Fruit fly (Drosophila melanogaster): ENCODE data around the gene SclB.

Gene SclB

DNA sequence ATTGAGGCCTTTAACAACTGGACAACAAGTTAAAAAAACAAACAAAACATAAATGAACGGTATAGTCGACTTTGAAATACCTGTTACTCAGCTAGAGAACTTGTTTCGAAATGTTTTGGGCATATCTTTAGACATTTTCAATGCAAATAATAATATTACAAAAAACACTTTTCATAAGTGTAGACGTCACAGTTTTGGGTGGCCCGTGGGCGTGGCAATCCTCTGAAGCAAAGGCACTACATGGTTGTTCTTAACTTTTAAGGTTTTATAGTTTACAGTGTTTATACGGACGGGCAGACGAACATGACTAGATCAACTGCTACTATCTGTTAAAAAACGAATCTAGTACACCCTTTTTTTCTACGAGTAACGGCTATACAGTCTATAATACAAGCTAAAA is 4.7 kb downstream of the SclB start:
- TF ChIP-seq Dll (optimal IDR thresholded peaks at IDR 0.05) (no peak), pan (optimal IDR thresholded peaks at IDR 0.05) (peak; percentile 66)

DNA sequence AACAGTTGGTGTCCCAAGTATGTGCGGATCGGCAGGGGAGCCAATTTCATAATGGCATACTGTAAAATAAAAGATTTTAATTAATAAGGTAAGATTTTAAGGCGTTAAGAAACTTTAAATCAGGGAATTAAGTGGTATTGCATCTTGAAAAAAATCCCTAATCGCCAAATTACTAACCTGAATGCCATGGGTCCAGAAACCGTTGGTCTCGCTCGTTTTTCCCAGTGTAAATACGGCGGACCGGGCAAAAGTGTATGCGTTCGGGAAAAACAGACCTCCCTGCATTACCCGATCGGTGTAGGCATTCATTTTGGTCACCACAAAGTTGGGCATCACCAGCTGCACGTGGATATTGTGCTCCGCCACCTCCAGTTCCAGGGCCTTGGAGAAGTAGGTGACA is 5.6 kb downstream of the SclB start:
- TF ChIP-seq psq (optimal IDR thresholded peaks at IDR 0.05): no peak
- TF ChIP-seq pan (optimal IDR thresholded peaks at IDR 0.05): no peak
- TF ChIP-seq CG8478 (optimal IDR thresholded peaks at IDR 0.05): no peak
- TF ChIP-seq EcR (GFP tag; optimal IDR thresholded peaks at IDR 0.05): no peak
- TF ChIP-seq usp (GFP tag; optimal IDR thresholded peaks at IDR 0.05): no peak
- TF ChIP-seq Dll (optimal IDR thresholded peaks at IDR 0.05): no peak

DNA sequence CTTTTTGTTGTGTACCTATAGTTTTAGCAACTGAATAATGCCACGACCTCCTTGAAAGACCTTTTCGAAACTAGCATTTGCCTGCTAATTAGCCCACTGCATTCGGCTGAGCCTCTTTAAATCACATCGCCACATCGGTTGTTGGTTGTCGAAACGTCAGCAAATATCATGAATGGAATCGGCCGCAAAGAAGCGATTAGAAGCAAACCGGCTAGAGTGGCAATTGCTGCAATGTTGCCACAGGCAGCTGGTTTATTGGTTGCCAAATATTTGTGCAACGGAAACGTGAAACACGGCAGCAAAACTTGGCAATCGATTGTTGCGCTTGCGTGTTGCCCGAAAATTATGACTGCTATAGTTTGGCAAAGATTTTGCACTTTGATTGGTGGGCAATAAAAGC is 7.4 kb downstream of the SclB start:
- TF ChIP-seq CG8478 (optimal IDR thresholded peaks at IDR 0.05) (no peak), psq (optimal IDR thresholded peaks at IDR 0.05) (no peak), pan (optimal IDR thresholded peaks at IDR 0.05) (no peak), usp (GFP tag; optimal IDR thresholded peaks at IDR 0.05) (no peak), Dll (optimal IDR thresholded peaks at IDR 0.05) (no peak), EcR (GFP tag; optimal IDR thresholded peaks at IDR 0.05) (no peak)

DNA sequence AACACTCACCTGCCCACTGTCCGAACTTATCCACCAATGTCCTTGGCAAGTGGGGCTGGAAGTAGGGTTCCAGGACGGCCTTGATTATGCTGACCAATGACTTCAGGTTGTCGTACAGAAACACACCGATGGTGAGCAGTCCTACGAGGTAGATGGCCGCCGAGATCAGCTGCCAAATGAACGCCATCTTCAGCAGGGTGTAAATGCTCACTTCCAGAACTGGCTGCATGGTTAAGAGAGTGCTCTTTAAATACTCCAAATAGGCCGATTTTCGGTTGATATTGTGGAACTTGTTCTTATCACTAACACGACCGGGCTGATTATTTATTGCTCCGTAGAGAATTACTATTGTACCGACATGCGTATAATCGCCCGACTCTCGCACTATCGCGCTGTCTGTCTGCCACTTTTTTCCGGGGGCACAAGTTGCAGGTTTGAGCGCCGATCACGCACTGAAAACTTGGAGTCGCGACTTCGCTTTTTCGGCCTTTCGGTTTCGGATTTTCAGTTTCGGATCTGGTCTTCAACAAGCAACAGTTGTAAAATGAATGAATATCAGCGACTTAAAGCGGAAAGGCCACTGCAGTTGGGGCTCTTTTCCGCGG is 9.1 kb downstream of the SclB start:
- TF ChIP-seq Dll (optimal IDR thresholded peaks at IDR 0.05): no peak
- TF ChIP-seq usp (GFP tag; optimal IDR thresholded peaks at IDR 0.05): no peak
- TF ChIP-seq CG8478 (optimal IDR thresholded peaks at IDR 0.05): no peak
- TF ChIP-seq psq (optimal IDR thresholded peaks at IDR 0.05): no peak
- no peak for TF ChIP-seq pan (optimal IDR thresholded peaks at IDR 0.05)
- no peak for TF ChIP-seq EcR (GFP tag; optimal IDR thresholded peaks at IDR 0.05)

DNA sequence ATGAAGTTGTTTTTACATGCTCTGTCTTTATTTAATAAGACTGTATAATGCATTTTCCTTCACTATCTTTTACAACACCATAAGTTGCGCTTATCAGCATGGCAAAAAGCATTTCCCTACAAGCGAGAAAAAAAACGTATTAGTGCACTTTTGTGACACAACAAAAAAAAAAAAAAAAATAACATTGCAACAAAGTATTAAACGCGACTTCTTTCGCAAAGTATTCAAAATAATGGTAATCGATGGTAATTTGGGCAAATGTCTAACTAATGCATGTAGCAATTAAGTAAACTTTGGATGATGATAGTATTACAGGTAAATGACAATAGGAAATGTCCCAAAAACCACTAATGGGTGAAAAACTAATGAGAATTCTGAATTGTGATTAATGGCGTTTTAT is 10.2 kb downstream of the SclB start:
- TF ChIP-seq usp (GFP tag; optimal IDR thresholded peaks at IDR 0.05) (no peak), EcR (GFP tag; optimal IDR thresholded peaks at IDR 0.05) (no peak), Dll (optimal IDR thresholded peaks at IDR 0.05) (no peak), psq (optimal IDR thresholded peaks at IDR 0.05) (no peak), CG8478 (optimal IDR thresholded peaks at IDR 0.05) (no peak), pan (optimal IDR thresholded peaks at IDR 0.05) (no peak)

DNA sequence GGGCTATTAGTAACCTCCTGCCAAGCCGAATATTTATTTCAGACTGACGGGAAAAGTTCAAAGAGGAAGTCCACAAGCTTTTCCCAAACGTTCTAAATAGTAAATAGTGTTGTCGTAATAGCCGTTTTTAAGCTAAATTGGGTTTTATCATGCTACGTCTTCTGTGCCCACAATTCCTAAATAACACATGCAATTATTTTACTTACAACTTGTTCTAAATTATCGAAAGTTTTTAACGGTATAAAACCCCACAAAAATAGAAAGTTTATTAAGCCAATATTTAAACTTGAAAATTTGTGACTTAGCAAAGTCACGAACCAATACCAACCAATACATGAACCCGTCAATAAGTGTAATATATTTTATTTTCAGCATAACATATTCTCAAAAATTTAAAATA is 10.9 kb downstream of the SclB start, which contains the start of gene CG13284:
Gene CG13284, minus strand, starts transcription at position 47 of the 400 bp plus-strand sequence.
- TF ChIP-seq psq (optimal IDR thresholded peaks at IDR 0.05) (no peak), EcR (GFP tag; optimal IDR thresholded peaks at IDR 0.05) (no peak), CG8478 (optimal IDR thresholded peaks at IDR 0.05) (no peak), usp (GFP tag; optimal IDR thresholded peaks at IDR 0.05) (no peak), pan (optimal IDR thresholded peaks at IDR 0.05) (no peak), Dll (optimal IDR thresholded peaks at IDR 0.05) (no peak)

DNA sequence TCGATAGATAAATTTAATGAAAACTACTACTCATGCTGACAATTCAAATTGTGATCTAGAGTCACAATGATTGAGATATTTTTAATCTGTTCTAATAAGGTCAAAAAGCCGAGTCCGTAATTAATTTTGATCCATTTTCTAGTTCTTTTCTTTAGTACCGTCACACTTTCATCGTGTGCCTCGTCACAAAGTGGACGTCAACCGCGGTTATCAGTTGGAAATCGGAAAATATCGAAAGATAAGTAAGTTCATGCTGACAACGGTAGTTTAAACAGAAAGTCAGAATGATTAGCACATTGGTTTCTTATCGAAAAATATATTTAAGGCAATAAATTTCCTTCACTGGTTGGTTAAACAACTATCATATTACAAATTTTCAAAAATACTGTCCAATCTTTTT is 12.7 kb downstream of the SclB start:
- TF ChIP-seq psq (optimal IDR thresholded peaks at IDR 0.05) (no peak), CG8478 (optimal IDR thresholded peaks at IDR 0.05) (no peak), Dll (optimal IDR thresholded peaks at IDR 0.05) (no peak), pan (optimal IDR thresholded peaks at IDR 0.05) (no peak), EcR (GFP tag; optimal IDR thresholded peaks at IDR 0.05) (no peak), usp (GFP tag; optimal IDR thresholded peaks at IDR 0.05) (no peak)

DNA sequence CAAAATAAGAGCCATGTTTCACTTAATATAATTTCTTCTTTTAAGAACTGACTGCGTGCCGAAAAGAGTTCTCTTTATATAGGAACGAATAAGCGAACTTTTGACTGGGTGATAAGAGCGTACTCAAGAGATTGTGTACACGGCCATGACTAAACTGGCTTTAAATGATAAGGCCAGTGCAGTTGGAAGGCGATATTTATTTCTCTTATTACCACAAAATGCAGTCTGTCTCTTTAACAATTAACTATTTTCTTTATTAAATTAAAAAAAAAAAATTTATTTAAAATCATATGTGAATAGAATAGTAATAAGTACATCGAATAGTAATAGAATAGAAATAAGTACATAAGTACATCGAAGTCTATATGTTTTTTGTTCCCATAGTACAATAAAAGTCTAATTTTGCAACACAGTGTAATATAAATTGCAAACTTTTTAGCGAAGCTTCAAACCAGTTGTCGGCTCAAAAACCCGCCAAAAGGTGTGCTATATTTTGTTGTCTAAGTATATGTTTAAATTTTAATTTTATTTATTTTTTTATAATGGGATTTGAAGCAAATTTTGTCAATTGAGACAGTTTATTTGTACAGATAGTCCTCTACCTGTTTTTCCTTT is 14.7 kb downstream of the SclB start, which contains the start of gene CG31810:
Gene CG31810, minus strand, starts transcription at position 51 of the 615 bp plus-strand sequence.
- no peak for TF ChIP-seq CG8478 (optimal IDR thresholded peaks at IDR 0.05)
- no peak for TF ChIP-seq Dll (optimal IDR thresholded peaks at IDR 0.05)
- no peak for TF ChIP-seq psq (optimal IDR thresholded peaks at IDR 0.05)
- TF ChIP-seq pan (optimal IDR thresholded peaks at IDR 0.05): no peak
- no peak for TF ChIP-seq usp (GFP tag; optimal IDR thresholded peaks at IDR 0.05)
- no peak for TF ChIP-seq EcR (GFP tag; optimal IDR thresholded peaks at IDR 0.05)

DNA sequence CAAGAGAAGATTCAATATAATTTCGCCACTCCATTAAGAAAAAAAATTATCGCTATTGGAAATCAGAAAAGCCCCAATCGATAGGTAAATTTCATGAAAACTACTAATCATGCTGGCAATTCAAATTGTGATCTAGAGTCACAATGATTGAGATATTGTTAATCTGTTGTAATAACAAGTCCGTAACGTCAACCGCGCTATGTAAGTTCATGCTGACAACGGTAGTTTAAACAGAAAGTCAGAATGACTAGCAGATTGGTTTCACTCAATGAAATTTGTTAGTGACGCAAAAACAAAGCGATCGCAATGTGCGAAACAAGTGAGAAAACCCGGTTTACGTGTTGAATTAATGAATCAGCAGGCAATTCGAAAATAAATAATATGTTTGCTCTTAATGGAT is 19.4 kb downstream of the SclB start:
- TF ChIP-seq pan (optimal IDR thresholded peaks at IDR 0.05) (no peak), EcR (GFP tag; optimal IDR thresholded peaks at IDR 0.05) (no peak), CG8478 (optimal IDR thresholded peaks at IDR 0.05) (no peak), Dll (optimal IDR thresholded peaks at IDR 0.05) (no peak), usp (GFP tag; optimal IDR thresholded peaks at IDR 0.05) (no peak), psq (optimal IDR thresholded peaks at IDR 0.05) (no peak)

DNA sequence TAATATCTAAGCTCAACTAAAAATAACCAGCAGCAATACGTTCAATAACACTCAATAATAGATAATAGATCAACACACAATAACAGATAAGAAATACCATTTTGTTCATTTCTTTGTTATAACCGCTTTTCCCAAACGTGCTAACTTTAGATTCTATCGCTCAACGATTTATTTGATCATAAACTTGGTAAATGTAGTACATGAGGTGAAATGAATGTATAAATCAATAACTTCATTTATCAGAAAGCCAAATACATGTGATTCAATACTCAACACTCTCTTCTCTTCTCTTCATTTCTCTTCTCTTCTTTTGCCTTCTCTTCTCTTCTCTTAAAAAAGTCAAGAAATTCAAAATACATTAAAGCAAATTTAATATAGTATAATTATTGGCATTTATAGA is 19.9 kb downstream of the SclB start:
- no peak for TF ChIP-seq psq (optimal IDR thresholded peaks at IDR 0.05)
- no peak for TF ChIP-seq pan (optimal IDR thresholded peaks at IDR 0.05)
- TF ChIP-seq CG8478 (optimal IDR thresholded peaks at IDR 0.05): no peak
- no peak for TF ChIP-seq Dll (optimal IDR thresholded peaks at IDR 0.05)
- TF ChIP-seq EcR (GFP tag; optimal IDR thresholded peaks at IDR 0.05): no peak
- TF ChIP-seq usp (GFP tag; optimal IDR thresholded peaks at IDR 0.05): no peak

DNA sequence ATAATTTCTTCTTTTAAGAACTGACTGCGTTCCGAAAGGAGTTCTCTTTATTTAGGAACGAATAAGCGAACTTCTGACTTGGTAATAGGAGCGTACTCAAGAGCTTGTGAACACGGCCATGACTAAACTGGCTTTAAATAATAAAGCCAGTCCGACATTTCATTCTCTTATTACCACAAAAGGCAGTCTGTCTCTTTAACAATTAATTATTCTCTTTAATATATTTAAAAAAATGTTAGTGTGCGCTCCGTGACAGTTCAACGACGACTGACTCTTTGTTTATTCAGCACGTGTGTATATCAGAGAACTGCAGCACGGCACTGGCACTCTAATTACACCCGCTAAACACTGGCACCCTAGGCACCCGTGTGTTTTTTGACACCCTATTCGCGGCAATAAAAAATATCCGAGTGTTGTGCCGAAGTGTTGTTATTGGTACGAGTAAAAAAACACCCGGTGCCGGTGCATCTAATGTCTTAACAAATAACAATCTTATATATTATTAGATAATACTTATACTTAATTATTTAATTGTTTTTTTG is 20.8 kb downstream of the SclB start, which contains the start of gene CG31809:
Gene CG31809, minus strand, starts transcription at position 249 of the 542 bp plus-strand sequence.
- TF ChIP-seq pan (optimal IDR thresholded peaks at IDR 0.05) (peak; percentile 40), CG8478 (optimal IDR thresholded peaks at IDR 0.05) (no peak)

DNA sequence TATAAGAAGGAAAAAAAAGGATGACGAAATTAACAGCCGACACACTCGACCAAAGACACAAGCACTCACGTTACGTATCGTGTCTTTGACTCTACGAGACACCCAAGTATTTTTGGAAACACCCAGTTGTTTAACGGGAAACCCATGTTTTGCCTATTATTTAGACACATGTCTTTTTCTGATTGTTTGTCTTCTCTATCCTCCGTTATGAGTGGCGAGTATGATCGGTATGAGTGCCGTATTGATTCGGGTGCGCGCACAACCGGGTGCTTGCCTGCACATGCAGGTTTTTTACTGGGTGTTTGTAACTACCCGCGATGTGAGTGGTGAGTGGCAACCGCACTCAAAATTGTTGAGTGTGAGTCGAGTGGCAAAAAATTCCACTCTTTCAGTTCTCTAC is 21.3 kb downstream of the SclB start:
- TF ChIP-seq usp (GFP tag; optimal IDR thresholded peaks at IDR 0.05) (no peak), Dll (optimal IDR thresholded peaks at IDR 0.05) (no peak), pan (optimal IDR thresholded peaks at IDR 0.05) (peak; percentile 57), CG8478 (optimal IDR thresholded peaks at IDR 0.05) (no peak), psq (optimal IDR thresholded peaks at IDR 0.05) (no peak), EcR (GFP tag; optimal IDR thresholded peaks at IDR 0.05) (no peak)

Measured in whole organism.